Worm (Caenorhabditis elegans): ENCODE data around the gene nhr-9.

Gene nhr-9

ce11 chrIII:7083106-7083505 lies 12.2 kb upstream of the nhr-9 start:
- no peak for TF ChIP-seq unc-62 (GFP tag; optimal IDR thresholded peaks at IDR 0.05)

- no peak for TF ChIP-seq unc-62 (GFP tag; optimal IDR thresholded peaks at IDR 0.05)
These were observed 10.4 kb upstream of the nhr-9 start, which contains the start of gene tofu-7 for ce11 chrIII:7084908-7085307. Gene tofu-7, minus strand, starts transcription at chrIII:7085018.

- TF ChIP-seq unc-62 (GFP tag; optimal IDR thresholded peaks at IDR 0.05) = no peak
These were observed 8.1 kb upstream of the nhr-9 start for ce11 chrIII:7087180-7087579.

- no peak for TF ChIP-seq unc-62 (GFP tag; optimal IDR thresholded peaks at IDR 0.05)
These were observed 7.5 kb upstream of the nhr-9 start, which contains the start of gene fubl-2 for ce11 chrIII:7087691-7088323. Gene fubl-2, minus strand, starts transcription at chrIII:7087741.

ce11 chrIII:7090545-7090944 lies 4.7 kb upstream of the nhr-9 start, which contains the start of gene ZK418.10:
Gene ZK418.10, minus strand, starts transcription at chrIII:7090692.
- TF ChIP-seq unc-62 (GFP tag; optimal IDR thresholded peaks at IDR 0.05) = no peak

ce11 chrIII:7091042-7091441 lies 4.2 kb upstream of the nhr-9 start, which contains the start of gene ZK418.2:
Gene ZK418.2, plus strand, starts transcription at chrIII:7091342.
- no peak for TF ChIP-seq unc-62 (GFP tag; optimal IDR thresholded peaks at IDR 0.05)

ce11 chrIII:7096481-7096880 lies 1.2 kb downstream of the nhr-9 start:
- TF ChIP-seq unc-62 (GFP tag; optimal IDR thresholded peaks at IDR 0.05) = no peak

ce11 chrIII:7100001-7100400 lies 4.7 kb downstream of the nhr-9 start, which contains the start of gene ZK418.11:
Gene ZK418.11, plus strand, starts transcription at chrIII:7100289.
- TF ChIP-seq unc-62 (GFP tag; optimal IDR thresholded peaks at IDR 0.05) = no peak

ce11 chrIII:7101814-7102477 lies 6.7 kb downstream of the nhr-9 start:
- no peak for TF ChIP-seq unc-62 (GFP tag; optimal IDR thresholded peaks at IDR 0.05)

ce11 chrIII:7103940-7104440 lies 8.7 kb downstream of the nhr-9 start, which contains the start of gene cpg-2:
Gene cpg-2, minus strand, starts transcription at chrIII:7103990.
- no peak for TF ChIP-seq unc-62 (GFP tag; optimal IDR thresholded peaks at IDR 0.05)

- no peak for TF ChIP-seq unc-62 (GFP tag; optimal IDR thresholded peaks at IDR 0.05)
These were observed 11.6 kb downstream of the nhr-9 start for ce11 chrIII:7106854-7107253.

- TF ChIP-seq unc-62 (GFP tag; optimal IDR thresholded peaks at IDR 0.05) = no peak
These were observed 12.7 kb downstream of the nhr-9 start, which contains the start of gene odd-1 for ce11 chrIII:7107965-7108364. Gene odd-1, plus strand, starts transcription at chrIII:7108313.

ce11 chrIII:7111793-7112192 lies 16.5 kb downstream of the nhr-9 start, which contains the start of gene B0280.7:
Gene B0280.7, minus strand, starts transcription at chrIII:7111893.
- TF ChIP-seq unc-62 (GFP tag; optimal IDR thresholded peaks at IDR 0.05) = no peak

ce11 chrIII:7112285-7112684 lies 17.0 kb downstream of the nhr-9 start:
- no peak for TF ChIP-seq unc-62 (GFP tag; optimal IDR thresholded peaks at IDR 0.05)

- no peak for TF ChIP-seq unc-62 (GFP tag; optimal IDR thresholded peaks at IDR 0.05)
These were observed 19.8 kb downstream of the nhr-9 start, which contains the start of gene nhr-10 for ce11 chrIII:7114952-7115488. Gene nhr-10, minus strand, starts transcription at chrIII:7115438.

ce11 chrIII:7116615-7117252 lies 21.5 kb downstream of the nhr-9 start:
- no peak for TF ChIP-seq unc-62 (GFP tag; optimal IDR thresholded peaks at IDR 0.05)

Data from whole organism, dauer.